4 fruit fly cellular contexts compared by ENCODE assay signal in genomic region chr3R:30812401-30813207, dm6.
TF ChIP-seq lines count a peak whose summit lies in the region.

No protein-coding gene starts in this region.

TF ChIP-seq in whole organism, adult, 20 proteins besides CTCF, POLR2A, EP300 and RAD21 (continued from another document):
- no peak for TF ChIP-seq CG12768 (GFP tag; optimal IDR thresholded peaks at IDR 0.05; lab: Kevin White, UChicago)
TF ChIP-seq in whole organism, adult: peak in this region for 5.

TF ChIP-seq in whole organism, embryonic, 481 proteins besides CTCF, POLR2A, EP300 and RAD21 (continued from another document and continues in another):
- no peak for TF ChIP-seq CG7372 (GFP tag; IDR thresholded peaks at IDR 0.05; lab: Robert Waterston, UW)
- no peak for TF ChIP-seq gro (GFP tag; optimal IDR thresholded peaks at IDR 0.05; lab: Kevin White, UChicago)
- no peak for TF ChIP-seq CG2129 (GFP tag; IDR thresholded peaks at IDR 0.05; lab: Robert Waterston, UW; ENCODE audit: partially characterized antibody)
- TF ChIP-seq CG5245 (GFP tag; optimal IDR thresholded peaks at IDR 0.05; lab: Kevin White, UChicago), result no peak
- TF ChIP-seq gcm2 (GFP tag; optimal IDR thresholded peaks at IDR 0.05; lab: Kevin White, UChicago), result no peak
- no peak for TF ChIP-seq her (GFP tag; optimal IDR thresholded peaks at IDR 0.05; lab: Kevin White, UChicago)
- no peak for TF ChIP-seq CG4404 (GFP tag; IDR thresholded peaks at IDR 0.05; lab: Robert Waterston, UW)
- TF ChIP-seq ato (GFP tag; IDR thresholded peaks at IDR 0.05; lab: Robert Waterston, UW; ENCODE audit: partially characterized antibody), result no peak
- no peak for TF ChIP-seq CG6175 (GFP tag; IDR thresholded peaks at IDR 0.05; lab: Robert Waterston, UW)
- peak; percentile 21 for TF ChIP-seq CG18262 (tag; optimal IDR thresholded peaks at IDR 0.05; lab: Kevin White, UChicago)
- TF ChIP-seq CG7357 (GFP tag; IDR thresholded peaks at IDR 0.05; lab: Robert Waterston, UW), result 0 out of 3 replicates have a peak, but pooled peaks have one; percentile 28
- TF ChIP-seq exex (tag; optimal IDR thresholded peaks at IDR 0.05; lab: Kevin White, UChicago), result peak; percentile 45
- peak; percentile 18 for TF ChIP-seq Mad (GFP tag; optimal IDR thresholded peaks at IDR 0.05; lab: Kevin White, UChicago)
- peak; percentile 43; the same call in 1 of the 2 replicates for TF ChIP-seq CG10366 (GFP tag; IDR thresholded peaks at IDR 0.05; lab: Robert Waterston, UW)
- peak; percentile 6 for TF ChIP-seq Meics (GFP tag; optimal IDR thresholded peaks at IDR 0.05; lab: Kevin White, UChicago)
- TF ChIP-seq dimm (GFP tag; IDR thresholded peaks at IDR 0.05; lab: Robert Waterston, UW), result no peak
- TF ChIP-seq emc (GFP tag; optimal IDR thresholded peaks at IDR 0.05; lab: Kevin White, UChicago), result no peak
- peak; percentile 24 for TF ChIP-seq org-1 (GFP tag; optimal IDR thresholded peaks at IDR 0.05; lab: Kevin White, UChicago)
- TF ChIP-seq CG5180 (GFP tag; optimal IDR thresholded peaks at IDR 0.05; lab: Kevin White, UChicago), result peak; percentile 31
- TF ChIP-seq CG31441 (GFP tag; IDR thresholded peaks at IDR 0.05; lab: Robert Waterston, UW), result peak; percentile 43; the same call in 1 of the 2 replicates
- peak; percentile 35; the same call in 1 of the 2 replicates for TF ChIP-seq H2.0 (GFP tag; IDR thresholded peaks at IDR 0.05; lab: Robert Waterston, UW)
- TF ChIP-seq CG10979 (tag; optimal IDR thresholded peaks at IDR 0.05; lab: Kevin White, UChicago), result peak; percentile 62
- peak; percentile 32; the same call in 1 of the 2 replicates for TF ChIP-seq lmd (GFP tag; IDR thresholded peaks at IDR 0.05; lab: Robert Waterston, UW)
- TF ChIP-seq Kr (GFP tag; optimal IDR thresholded peaks at IDR 0.05; lab: Kevin White, UChicago), result no peak
- peak; percentile 48 for TF ChIP-seq ATbp (GFP tag; optimal IDR thresholded peaks at IDR 0.05; lab: Kevin White, UChicago)
- TF ChIP-seq Sox100B (GFP tag; optimal IDR thresholded peaks at IDR 0.05; lab: Kevin White, UChicago), result peak; percentile 13
- TF ChIP-seq ash1 (GFP tag; optimal IDR thresholded peaks at IDR 0.05; lab: Kevin White, UChicago), result no peak
- TF ChIP-seq CoRest (tag; optimal IDR thresholded peaks at IDR 0.05; lab: Kevin White, UChicago), result peak; percentile 45
- TF ChIP-seq Dbx (GFP tag; IDR thresholded peaks at IDR 0.05; lab: Robert Waterston, UW), result 0 out of 3 replicates have a peak, but pooled peaks have one; percentile 15
- TF ChIP-seq CG17612 (GFP tag; IDR thresholded peaks at IDR 0.05; lab: Robert Waterston, UW), result no peak
- no peak for TF ChIP-seq Hr39 (optimal IDR thresholded peaks at IDR 0.05; lab: Kevin White, UChicago)
- no peak for TF ChIP-seq CG13287 (GFP tag; IDR thresholded peaks at IDR 0.05; lab: Robert Waterston, UW; ENCODE audit: partially characterized antibody)
- no peak for TF ChIP-seq CG1233 (GFP tag; optimal IDR thresholded peaks at IDR 0.05; lab: Kevin White, UChicago)
- TF ChIP-seq CG11504 (tag; optimal IDR thresholded peaks at IDR 0.05; lab: Kevin White, UChicago), result peak; percentile 72
- TF ChIP-seq HmgZ (tag; optimal IDR thresholded peaks at IDR 0.05; lab: Kevin White, UChicago), result no peak
- peak; percentile 15 for TF ChIP-seq CG8944 (GFP tag; optimal IDR thresholded peaks at IDR 0.05; lab: Kevin White, UChicago)
- no peak for TF ChIP-seq cad (GFP tag; optimal IDR thresholded peaks at IDR 0.05; lab: Kevin White, UChicago)
- no peak for TF ChIP-seq p53 (GFP tag; optimal IDR thresholded peaks at IDR 0.05; lab: Kevin White, UChicago)
- peak; percentile 0 for TF ChIP-seq CG12942 (GFP tag; optimal IDR thresholded peaks at IDR 0.05; lab: Kevin White, UChicago)
- peak; percentile 29 for TF ChIP-seq tap (tag; optimal IDR thresholded peaks at IDR 0.05; lab: Kevin White, UChicago)
- TF ChIP-seq repo (GFP tag; optimal IDR thresholded peaks at IDR 0.05; lab: Kevin White, UChicago), result no peak
- peak; percentile 75 for TF ChIP-seq gem (tag; optimal IDR thresholded peaks at IDR 0.05; lab: Kevin White, UChicago)
- TF ChIP-seq lilli (GFP tag; optimal IDR thresholded peaks at IDR 0.05; lab: Kevin White, UChicago), result peak; percentile 49

TF ChIP-seq in whole organism, prepupa, 60 proteins besides CTCF, POLR2A, EP300 and RAD21 (continued from another document):
- TF ChIP-seq CG10631 (GFP tag; optimal IDR thresholded peaks at IDR 0.05; lab: Kevin White, UChicago) (peak; percentile 15), CG10669 (GFP tag; optimal IDR thresholded peaks at IDR 0.05; lab: Kevin White, UChicago) (peak; percentile 18), CG9139 (GFP tag; optimal IDR thresholded peaks at IDR 0.05; lab: Kevin White, UChicago) (no peak), fkh (GFP tag; optimal IDR thresholded peaks at IDR 0.05; lab: Kevin White, UChicago) (no peak), Met (GFP tag; optimal IDR thresholded peaks at IDR 0.05; lab: Kevin White, UChicago) (peak; percentile 71), dac (GFP tag; optimal IDR thresholded peaks at IDR 0.05; lab: Kevin White, UChicago) (no peak), acj6 (GFP tag; optimal IDR thresholded peaks at IDR 0.05; lab: Kevin White, UChicago) (peak; percentile 58), esn (GFP tag; optimal IDR thresholded peaks at IDR 0.05; lab: Kevin White, UChicago) (peak; percentile 67), lz (GFP tag; optimal IDR thresholded peaks at IDR 0.05; lab: Kevin White, UChicago) (peak; percentile 30), Gug (GFP tag; IDR thresholded peaks at IDR 0.05; lab: Robert Waterston, UW) (peak; percentile 35; the same call in 1 of the 2 replicates), Sox15 (GFP tag; optimal IDR thresholded peaks at IDR 0.05; lab: Kevin White, UChicago) (no peak), cyc (GFP tag; optimal IDR thresholded peaks at IDR 0.05; lab: Kevin White, UChicago) (peak; percentile 33), CG8319 (GFP tag; optimal IDR thresholded peaks at IDR 0.05; lab: Kevin White, UChicago) (no peak), CG11762 (GFP tag; optimal IDR thresholded peaks at IDR 0.05; lab: Kevin White, UChicago; ENCODE audit: insufficient read depth) (no peak), Sox102F (GFP tag; optimal IDR thresholded peaks at IDR 0.05; lab: Kevin White, UChicago) (peak; percentile 35), CG15336 (GFP tag; IDR thresholded peaks at IDR 0.05; lab: Robert Waterston, UW) (peak; percentile 62), net (GFP tag; optimal IDR thresholded peaks at IDR 0.05; lab: Kevin White, UChicago) (peak; percentile 2), CG6854 (GFP tag; optimal IDR thresholded peaks at IDR 0.05; lab: Kevin White, UChicago) (no peak), eg (GFP tag; IDR thresholded peaks at IDR 0.05; lab: Robert Waterston, UW) (0 out of 3 replicates have a peak, but pooled peaks have one; percentile 22), pdm3 (GFP tag; optimal IDR thresholded peaks at IDR 0.05; lab: Kevin White, UChicago) (peak; percentile 40), topi (GFP tag; optimal IDR thresholded peaks at IDR 0.05; lab: Kevin White, UChicago) (peak; percentile 42), svp (GFP tag; lab: Kevin White, UChicago) (peak; percentile 83), CG8119 (GFP tag; IDR thresholded peaks at IDR 0.05; lab: Robert Waterston, UW) (peak; percentile 60), CG6163 (GFP tag; IDR thresholded peaks at IDR 0.05; lab: Robert Waterston, UW) (0 out of 3 replicates have a peak, but pooled peaks have one; percentile 24), CG11294 (GFP tag; IDR thresholded peaks at IDR 0.05; lab: Robert Waterston, UW) (no peak), CG16779 (tag; optimal IDR thresholded peaks at IDR 0.05; lab: Kevin White, UChicago) (no peak), Ets96B (tag; optimal IDR thresholded peaks at IDR 0.05; lab: Kevin White, UChicago) (no peak), OdsH (GFP tag; optimal IDR thresholded peaks at IDR 0.05; lab: Kevin White, UChicago) (peak; percentile 43), vri (GFP tag; optimal IDR thresholded peaks at IDR 0.05; lab: Kevin White, UChicago) (peak; percentile 98), fd85E (GFP tag; optimal IDR thresholded peaks at IDR 0.05; lab: Kevin White, UChicago) (no peak)

TF ChIP-seq in whole organism, wandering third instar larva, 38 proteins besides CTCF, POLR2A, EP300 and RAD21 (continued from another document):
- TF ChIP-seq Dif (GFP tag; optimal IDR thresholded peaks at IDR 0.05; lab: Kevin White, UChicago; ENCODE audit: partially characterized antibody) (no peak), dsf (GFP tag; optimal IDR thresholded peaks at IDR 0.05; lab: Kevin White, UChicago; ENCODE audit: borderline replicate concordance) (no peak), HLH106 (tag; optimal IDR thresholded peaks at IDR 0.05; lab: Kevin White, UChicago) (no peak), woc (GFP tag; optimal IDR thresholded peaks at IDR 0.05; lab: Kevin White, UChicago) (no peak), GATAd (GFP tag; optimal IDR thresholded peaks at IDR 0.05; lab: Kevin White, UChicago) (no peak)
TF ChIP-seq in whole organism, wandering third instar larva: peak in this region for 14.
